Worm (Caenorhabditis elegans) whole organism, L2 larva: ENCODE measurements around the gene R01E6.5.

ENCODE experiments used
- C34F6.9 ChIP-seq: fragments of 150-350 bp; optimal IDR thresholded peaks from 2 replicates; lab custom pipeline; 2014; ENCODE audit warnings: missing biosample characterization, missing genetic modification characterization
- F13H6.1 ChIP-seq: sonication (generic microtip); optimal IDR thresholded peaks from 2 replicates; lab custom pipeline; 2016; ENCODE audit warnings: missing genetic modification characterization, missing compliant biosample characterization
- Y55F3AM.14 ChIP-seq: fragments of 200-800 bp; sonication (Bioruptor generic); optimal IDR thresholded peaks from 2 replicates; lab custom pipeline; 2018; ENCODE audit warnings: mild to moderate bottlenecking, missing genetic modification characterization, missing compliant biosample characterization
- ZK546.5 ChIP-seq: sonication (generic microtip); optimal IDR thresholded peaks from 2 replicates; lab custom pipeline; 2017; ENCODE audit warnings: missing biosample characterization, missing genetic modification characterization
- alr-1 ChIP-seq: fragments of 150-350 bp; optimal IDR thresholded peaks from 2 replicates; lab custom pipeline; 2014; ENCODE audit warnings: missing biosample characterization, missing genetic modification characterization
- aly-2 ChIP-seq: fragments of 150-350 bp; optimal IDR thresholded peaks from 2 replicates; lab custom pipeline; 2014; ENCODE audit warnings: missing biosample characterization, missing genetic modification characterization
- ama-1 ChIP-seq: fragments of 150-350 bp; optimal IDR thresholded peaks from 2 replicates; lab custom pipeline; 2018; ENCODE audit warnings: inconsistent platforms
- blmp-1 ChIP-seq: sonication (generic microtip); optimal IDR thresholded peaks from 2 replicates; lab custom pipeline; 2017; ENCODE audit warnings: missing genetic modification characterization, mild to moderate bottlenecking, missing compliant biosample characterization, antibody characterized with exemption, moderate library complexity; ENCODE audit not compliant: insufficient read depth
- ceh-16 ChIP-seq: fragments of 150-350 bp; optimal IDR thresholded peaks from 2 replicates; lab custom pipeline; 2014; ENCODE audit warnings: missing biosample characterization, missing genetic modification characterization
- ceh-82 ChIP-seq: fragments of 150-350 bp; optimal IDR thresholded peaks from 2 replicates; lab custom pipeline; 2014; ENCODE audit warnings: missing biosample characterization, missing genetic modification characterization
- crh-2 ChIP-seq: sonication (generic microtip); optimal IDR thresholded peaks from 2 replicates; lab custom pipeline; 2017; ENCODE audit warnings: missing biosample characterization, missing genetic modification characterization
- dmd-4 ChIP-seq: sonication (generic microtip); optimal IDR thresholded peaks from 2 replicates; lab custom pipeline; 2017; ENCODE audit warnings: missing biosample characterization, missing genetic modification characterization
- egl-27 ChIP-seq: sonication (generic microtip); optimal IDR thresholded peaks from 3 replicates; lab custom pipeline; 2017; ENCODE audit warnings: missing biosample characterization, missing genetic modification reagents, missing genetic modification characterization
- elt-3 ChIP-seq: sonication (generic microtip); optimal IDR thresholded peaks from 2 replicates; lab custom pipeline; 2017; ENCODE audit warnings: missing biosample characterization, missing genetic modification characterization
- fos-1 ChIP-seq: fragments of 150-350 bp; optimal IDR thresholded peaks from 2 replicates; lab custom pipeline; 2014; ENCODE audit warnings: missing biosample characterization, missing genetic modification characterization
- lin-11 ChIP-seq: fragments of 150-350 bp; sonication (generic microtip); optimal IDR thresholded peaks from 2 replicates; lab custom pipeline; 2014; ENCODE audit warnings: missing biosample characterization, missing genetic modification characterization, inconsistent platforms, mixed read lengths
- lin-13 ChIP-seq: fragments of 150-350 bp; optimal IDR thresholded peaks from 2 replicates; lab custom pipeline; 2014; ENCODE audit warnings: missing biosample characterization, missing genetic modification reagents, missing genetic modification characterization
- lsy-2 ChIP-seq, 2 experiments: fragments of 150-350 bp in 1 of 2; sonication (generic microtip) in 1 of 2; optimal IDR thresholded peaks; 2 replicates each; lab custom pipeline; 2014 to 2017; ENCODE audit warnings: missing biosample characterization in 2 of 2, missing genetic modification characterization in 2 of 2
- mab-5 ChIP-seq: fragments of 150-350 bp; optimal IDR thresholded peaks from 2 replicates; lab custom pipeline; 2014; ENCODE audit warnings: missing biosample characterization, missing genetic modification characterization
- mbf-1 ChIP-seq: sonication (generic microtip); optimal IDR thresholded peaks from 2 replicates; lab custom pipeline; 2017; ENCODE audit warnings: missing biosample characterization, missing genetic modification characterization
- mdl-1 ChIP-seq, 2 experiments: fragments of 150-350 bp in 1 of 2; sonication (generic microtip) in 1 of 2; optimal IDR thresholded peaks; 2 replicates each; lab custom pipeline; 2017; ENCODE audit warnings: missing biosample characterization in 2 of 2, missing genetic modification characterization in 2 of 2
- nhr-10 ChIP-seq: sonication (generic microtip); optimal IDR thresholded peaks from 2 replicates; lab custom pipeline; 2017; ENCODE audit warnings: missing biosample characterization, missing genetic modification characterization
- nhr-11 ChIP-seq: fragments of 150-350 bp; optimal IDR thresholded peaks from 2 replicates; lab custom pipeline; 2014; ENCODE audit warnings: missing biosample characterization, missing genetic modification characterization
- nhr-12 ChIP-seq: fragments of 150-350 bp; optimal IDR thresholded peaks from 2 replicates; lab custom pipeline; 2014; ENCODE audit warnings: missing biosample characterization, missing genetic modification characterization
- nhr-129 ChIP-seq: fragments of 150-350 bp; optimal IDR thresholded peaks from 2 replicates; lab custom pipeline; 2014; ENCODE audit warnings: missing biosample characterization, missing genetic modification characterization
- nhr-21 ChIP-seq: fragments of 150-350 bp; optimal IDR thresholded peaks from 2 replicates; lab custom pipeline; 2014; ENCODE audit warnings: missing biosample characterization, missing genetic modification characterization
- nhr-23 ChIP-seq: fragments of 150-350 bp; optimal IDR thresholded peaks from 2 replicates; lab custom pipeline; 2014; ENCODE audit warnings: missing biosample characterization, missing genetic modification reagents, missing genetic modification characterization
- nhr-237 ChIP-seq: fragments of 150-350 bp; optimal IDR thresholded peaks from 2 replicates; lab custom pipeline; 2014; ENCODE audit warnings: missing biosample characterization, missing genetic modification characterization
- nhr-25 ChIP-seq: fragments of 150-350 bp; sonication (generic microtip); optimal IDR thresholded peaks from 3 replicates; lab custom pipeline; 2014; ENCODE audit warnings: missing biosample characterization, missing genetic modification characterization
- nhr-6 ChIP-seq: fragments of 150-350 bp; optimal IDR thresholded peaks from 2 replicates; lab custom pipeline; 2014; ENCODE audit warnings: missing biosample characterization, missing genetic modification characterization
- nhr-77 ChIP-seq: fragments of 150-350 bp; optimal IDR thresholded peaks from 2 replicates; lab custom pipeline; 2014; ENCODE audit warnings: missing biosample characterization, missing genetic modification characterization
- peb-1 ChIP-seq: fragments of 150-350 bp; optimal IDR thresholded peaks from 2 replicates; lab custom pipeline; 2014; ENCODE audit warnings: missing biosample characterization, missing genetic modification characterization
- sem-4 ChIP-seq: fragments of 150-350 bp; optimal IDR thresholded peaks from 2 replicates; lab custom pipeline; 2014; ENCODE audit warnings: missing biosample characterization, missing genetic modification reagents, missing genetic modification characterization
- skn-1 ChIP-seq: sonication (generic microtip); optimal IDR thresholded peaks from 2 replicates; lab custom pipeline; 2017; ENCODE audit warnings: missing biosample characterization, missing genetic modification characterization
- sma-3 ChIP-seq: sonication (generic microtip); optimal IDR thresholded peaks from 2 replicates; lab custom pipeline; 2016; ENCODE audit warnings: missing genetic modification reagents, missing genetic modification characterization, missing compliant biosample characterization
- sma-9 ChIP-seq, 2 experiments: fragments of 150-350 bp in 1 of 2; sonication (generic microtip) in 1 of 2; optimal IDR thresholded peaks; 2 replicates each; lab custom pipeline; 2014 to 2016; ENCODE audit warnings: missing genetic modification characterization in 2 of 2, mild to moderate bottlenecking in 1 of 2, missing biosample characterization in 1 of 2, missing compliant biosample characterization in 1 of 2, missing genetic modification reagents in 1 of 2, moderate library complexity in 1 of 2
- snpc-4 ChIP-seq: fragments of 150-350 bp; optimal IDR thresholded peaks from 2 replicates; lab custom pipeline; 2014; ENCODE audit warnings: missing biosample characterization, missing genetic modification characterization
- unc-39 ChIP-seq: fragments of 150-350 bp; optimal IDR thresholded peaks from 2 replicates; lab custom pipeline; 2014; ENCODE audit warnings: missing biosample characterization, missing genetic modification characterization
- unc-55 ChIP-seq: fragments of 150-350 bp; sonication (generic microtip); optimal IDR thresholded peaks from 3 replicates; lab custom pipeline; 2014; ENCODE audit warnings: missing biosample characterization, missing genetic modification reagents, missing genetic modification characterization
- unc-62 ChIP-seq: fragments of 150-350 bp; optimal IDR thresholded peaks from 2 replicates; lab custom pipeline; 2014; ENCODE audit warnings: missing biosample characterization, missing genetic modification reagents, missing genetic modification characterization
- ztf-11 ChIP-seq: sonication (generic microtip); optimal IDR thresholded peaks from 2 replicates; lab custom pipeline; 2017; ENCODE audit warnings: missing biosample characterization, missing genetic modification characterization
- ztf-4 ChIP-seq: fragments of 150-350 bp; optimal IDR thresholded peaks from 2 replicates; lab custom pipeline; 2014; ENCODE audit warnings: missing biosample characterization, missing genetic modification characterization

The R01E6.5 gene

DNA sequence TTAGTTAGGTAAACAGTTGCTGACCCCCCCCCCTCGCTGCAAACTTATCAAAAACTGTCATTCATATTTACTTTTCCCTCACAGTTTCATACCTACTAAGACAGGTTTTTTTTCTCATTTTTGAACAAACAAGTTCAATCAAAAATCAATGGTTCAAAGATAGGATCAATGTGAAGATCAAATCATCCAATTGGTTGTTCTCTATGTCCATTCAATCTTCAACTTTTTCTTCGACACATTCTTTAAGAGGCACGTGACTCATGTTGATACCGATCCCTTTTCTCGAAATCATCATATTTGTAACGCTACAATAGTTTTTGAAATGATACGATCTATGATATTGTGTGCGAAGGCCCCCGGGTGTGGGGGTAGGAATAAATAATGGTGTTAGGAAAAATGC lies 2.8 kb downstream of the R01E6.5 start (continued):
- TF ChIP-seq aly-2 (tag; lab: Kevin White, UChicago) = no peak
- no peak for TF ChIP-seq unc-39 (tag; lab: Kevin White, UChicago)
- no peak for TF ChIP-seq ZK546.5 (tag; lab: Kevin White, UChicago)
- no peak for TF ChIP-seq alr-1
- no peak for TF ChIP-seq ceh-82 (tag; lab: Kevin White, UChicago)
- TF ChIP-seq lin-13 = peak; percentile 15
- TF ChIP-seq nhr-11 (tag; lab: Kevin White, UChicago) = no peak
- no peak for TF ChIP-seq unc-62 (GFP tag; lab: Kevin White, UChicago)
- no peak for TF ChIP-seq skn-1 (tag; lab: Kevin White, UChicago)
- peak; percentile 20 to 49 for TF ChIP-seq mdl-1 (tag; optimal IDR thresholded peaks at IDR 0.05; lab: Kevin White, UChicago)
- peak in 1 of 2 experiments; percentile 23 for TF ChIP-seq lsy-2 (tag; optimal IDR thresholded peaks at IDR 0.05; lab: Kevin White, UChicago)
- TF ChIP-seq peb-1 (tag; lab: Kevin White, UChicago) = no peak
- peak; percentile 71 for TF ChIP-seq nhr-6 (tag; lab: Kevin White, UChicago)
- no peak for TF ChIP-seq nhr-77 (tag; lab: Kevin White, UChicago)
- TF ChIP-seq nhr-10 (tag; lab: Kevin White, UChicago) = no peak
- TF ChIP-seq nhr-129 = peak; percentile 54
- peak; percentile 22 for TF ChIP-seq fos-1
- no peak for TF ChIP-seq egl-27 (tag; lab: Kevin White, UChicago)
- peak; percentile 28 for TF ChIP-seq ceh-16
- TF ChIP-seq Y55F3AM.14 (GFP tag; lab: Kevin White, UChicago) = no peak
- TF ChIP-seq nhr-23 (tag; lab: Kevin White, UChicago) = no peak

DNA sequence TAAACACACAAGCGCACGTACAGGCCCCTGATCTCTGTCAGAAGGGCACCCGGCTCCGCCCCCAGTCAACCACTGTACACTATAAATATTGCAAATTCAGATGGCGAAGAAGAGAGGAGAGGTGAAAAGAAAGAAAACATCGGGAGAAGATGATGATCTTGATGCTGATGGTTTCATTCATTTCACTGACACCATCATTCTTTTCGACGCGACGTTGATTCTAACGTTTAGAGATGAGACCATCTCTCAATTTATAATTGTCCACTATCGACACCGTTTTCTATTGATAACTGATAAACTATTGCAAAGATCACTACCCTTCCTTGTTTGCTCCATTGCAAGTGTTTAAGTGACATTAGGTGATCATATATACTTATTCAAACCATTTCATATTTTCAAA lies 4.5 kb downstream of the R01E6.5 start:
- no peak for TF ChIP-seq ceh-16
- peak; percentile 19 for TF ChIP-seq blmp-1 (tag; lab: Kevin White, UChicago)
- no peak for TF ChIP-seq nhr-12 (tag; lab: Kevin White, UChicago)
- TF ChIP-seq fos-1 = peak; percentile 30
- TF ChIP-seq nhr-21 (tag; lab: Kevin White, UChicago) = peak; percentile 77
- peak; percentile 96 for TF ChIP-seq ama-1
- no peak for TF ChIP-seq F13H6.1 (tag; lab: Kevin White, UChicago)
- no peak for TF ChIP-seq lin-13
- no peak for TF ChIP-seq ceh-82 (tag; lab: Kevin White, UChicago)
- no peak for TF ChIP-seq egl-27 (tag; lab: Kevin White, UChicago)
- no peak for TF ChIP-seq Y55F3AM.14 (GFP tag; lab: Kevin White, UChicago)
- no peak for TF ChIP-seq ztf-4 (tag; lab: Kevin White, UChicago)
- TF ChIP-seq sma-3 (GFP tag; lab: Kevin White, UChicago) = peak; percentile 29
- peak; percentile 87 for TF ChIP-seq sma-9 (GFP tag; optimal IDR thresholded peaks at IDR 0.05; lab: Kevin White, UChicago)
- no peak for TF ChIP-seq sma-9 (tag; optimal IDR thresholded peaks at IDR 0.05; lab: Kevin White, UChicago)
- TF ChIP-seq crh-2 (tag; lab: Kevin White, UChicago) = no peak
- TF ChIP-seq C34F6.9 (tag; lab: Kevin White, UChicago) = no peak
- TF ChIP-seq ztf-11 = no peak
- no peak for TF ChIP-seq snpc-4
- peak; percentile 32 for TF ChIP-seq nhr-25
- no peak for TF ChIP-seq nhr-11 (tag; lab: Kevin White, UChicago)
- no peak for TF ChIP-seq dmd-4
- no peak for TF ChIP-seq unc-62 (GFP tag; lab: Kevin White, UChicago)
- TF ChIP-seq, all 48 proteins: peak for 7

DNA sequence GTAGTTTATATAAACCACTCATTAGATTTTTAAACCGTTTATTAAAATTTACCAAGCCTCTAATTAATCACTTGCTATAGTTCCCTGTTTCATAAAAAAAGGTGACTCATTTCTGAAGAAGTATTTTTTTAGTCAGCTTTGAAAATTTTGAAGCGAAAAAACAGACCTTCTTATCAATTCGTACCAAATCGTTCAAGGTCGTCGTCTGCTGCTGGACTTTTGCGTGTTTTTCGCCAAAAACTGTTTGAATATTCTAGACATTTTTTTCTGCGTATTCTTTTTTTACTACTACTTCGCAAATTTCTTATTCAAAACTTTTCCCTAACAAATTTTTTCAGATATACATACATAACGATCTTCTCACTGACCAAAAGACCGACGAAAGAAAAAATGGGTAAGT lies 5.4 kb downstream of the R01E6.5 start, which contains the start of gene cah-4:
TSS of gene cah-4 (plus strand) at position 339 of the 400 bp plus-strand sequence.
- TF ChIP-seq peb-1 (tag; lab: Kevin White, UChicago) = no peak
- TF ChIP-seq ama-1 = peak; percentile 82
- TF ChIP-seq ceh-82 (tag; lab: Kevin White, UChicago) = no peak
- no peak for TF ChIP-seq nhr-77 (tag; lab: Kevin White, UChicago)
- TF ChIP-seq, all 48 proteins: peak for 1

DNA sequence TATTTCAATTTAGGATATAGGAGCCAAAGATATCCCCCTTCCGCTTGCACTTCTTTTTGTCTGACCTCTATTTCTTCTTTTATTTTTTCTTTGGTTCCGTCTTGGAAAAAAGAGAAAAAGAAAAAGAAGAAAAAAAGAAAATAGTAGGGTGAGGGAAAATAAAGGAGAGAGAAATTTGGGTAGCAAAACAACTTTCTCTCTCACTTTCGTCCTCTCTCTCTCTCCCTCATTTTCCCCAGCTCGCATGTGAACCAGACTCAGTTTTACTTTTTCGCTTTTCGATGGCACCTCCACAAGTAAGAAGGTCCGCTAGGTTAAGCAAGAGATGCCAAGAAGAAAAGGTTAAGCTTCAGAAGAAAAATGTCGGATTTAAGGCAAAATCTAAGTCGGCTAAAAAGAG lies 5.9 kb downstream of the R01E6.5 start:
- TF ChIP-seq ZK546.5 (tag; lab: Kevin White, UChicago) (no peak), crh-2 (tag; lab: Kevin White, UChicago) (peak; percentile 17), nhr-77 (tag; lab: Kevin White, UChicago) (no peak), unc-55 (peak; percentile 37), C34F6.9 (tag; lab: Kevin White, UChicago) (peak; percentile 56), unc-39 (tag; lab: Kevin White, UChicago) (no peak), mab-5 (tag; lab: Kevin White, UChicago) (no peak), mdl-1 (tag; optimal IDR thresholded peaks at IDR 0.05; lab: Kevin White, UChicago) (no peak), snpc-4 (no peak), nhr-23 (tag; lab: Kevin White, UChicago) (no peak), mbf-1 (tag; lab: Kevin White, UChicago) (no peak), sma-9 (GFP tag; optimal IDR thresholded peaks at IDR 0.05; lab: Kevin White, UChicago) (peak; percentile 51), sma-9 (tag; optimal IDR thresholded peaks at IDR 0.05; lab: Kevin White, UChicago) (no peak), aly-2 (tag; lab: Kevin White, UChicago) (no peak), egl-27 (tag; lab: Kevin White, UChicago) (no peak), elt-3 (no peak), nhr-237 (tag; lab: Kevin White, UChicago) (no peak), nhr-11 (tag; lab: Kevin White, UChicago) (no peak), blmp-1 (tag; lab: Kevin White, UChicago) (peak; percentile 31), ama-1 (peak; percentile 26), lin-13 (peak; percentile 26), alr-1 (no peak), lin-11 (no peak), Y55F3AM.14 (GFP tag; lab: Kevin White, UChicago) (peak; percentile 29), fos-1 (no peak), F13H6.1 (tag; lab: Kevin White, UChicago) (no peak), unc-62 (GFP tag; lab: Kevin White, UChicago) (no peak), ztf-4 (tag; lab: Kevin White, UChicago) (peak; percentile 38), lsy-2 (tag; optimal IDR thresholded peaks at IDR 0.05; lab: Kevin White, UChicago) (peak in 1 of 2 experiments; percentile 33), ceh-16 (no peak), sem-4 (peak; percentile 12), nhr-10 (tag; lab: Kevin White, UChicago) (no peak), nhr-129 (peak; percentile 10)
